Worm (Caenorhabditis elegans) whole organism, L3 larva: ENCODE measurements around the gene F07C6.4.
"Not testable (repeated sequence)": the region's sequence is repeated elsewhere in the genome, so short reads cannot be mapped to it uniquely, and the experiment has no call there.

Source experiments
- aly-2 ChIP-seq: fragments of 150-350 bp; optimal IDR thresholded peaks from 2 replicates; lab custom pipeline; 2014; ENCODE audit warnings: missing biosample characterization, missing genetic modification characterization
- ceh-28 ChIP-seq: fragments of 150-350 bp; optimal IDR thresholded peaks from 2 replicates; lab custom pipeline; 2014; ENCODE audit warnings: missing biosample characterization, missing genetic modification reagents, missing genetic modification characterization
- ceh-82 ChIP-seq: fragments of 150-350 bp; optimal IDR thresholded peaks from 2 replicates; lab custom pipeline; 2014; ENCODE audit warnings: missing biosample characterization, missing genetic modification characterization
- egl-27 ChIP-seq: sonication (generic microtip); optimal IDR thresholded peaks from 4 replicates; lab custom pipeline; 2017; ENCODE audit warnings: missing biosample characterization, missing genetic modification reagents, missing genetic modification characterization
- elt-1 ChIP-seq: fragments of 150-350 bp; optimal IDR thresholded peaks from 2 replicates; lab custom pipeline; 2014; ENCODE audit warnings: missing biosample characterization, missing genetic modification characterization
- fkh-10 ChIP-seq: sonication (generic microtip); optimal IDR thresholded peaks from 2 replicates; lab custom pipeline; 2017; ENCODE audit warnings: missing biosample characterization, missing genetic modification reagents, missing genetic modification characterization
- lin-39 ChIP-seq: fragments of 150-350 bp; optimal IDR thresholded peaks from 2 replicates; lab custom pipeline; 2018; ENCODE audit warnings: missing biosample characterization, missing genetic modification reagents, missing genetic modification characterization
- nfya-1 ChIP-seq: sonication (generic microtip); optimal IDR thresholded peaks from 2 replicates; lab custom pipeline; 2017; ENCODE audit warnings: missing genetic modification characterization, mild to moderate bottlenecking, missing compliant biosample characterization, antibody characterized with exemption, moderate library complexity; ENCODE audit not compliant: insufficient read depth
- nhr-237 ChIP-seq: fragments of 150-350 bp; optimal IDR thresholded peaks from 2 replicates; lab custom pipeline; 2014; ENCODE audit warnings: missing biosample characterization, missing genetic modification characterization
- pha-4 ChIP-seq: fragments of 150-350 bp; optimal IDR thresholded peaks from 2 replicates; lab custom pipeline; 2014; ENCODE audit warnings: missing biosample characterization, missing genetic modification reagents, missing genetic modification characterization
- sea-2 ChIP-seq: fragments of 150-350 bp; sonication (generic microtip); optimal IDR thresholded peaks from 4 replicates; lab custom pipeline; 2014; ENCODE audit warnings: missing biosample characterization, missing genetic modification reagents, missing genetic modification characterization
- zag-1 ChIP-seq: fragments of 150-350 bp; optimal IDR thresholded peaks from 2 replicates; lab custom pipeline; 2014; ENCODE audit warnings: missing biosample characterization, missing genetic modification characterization
- ztf-11 ChIP-seq: fragments of 150-350 bp; optimal IDR thresholded peaks from 2 replicates; lab custom pipeline; 2014; ENCODE audit warnings: missing biosample characterization, missing genetic modification characterization

DNA sequence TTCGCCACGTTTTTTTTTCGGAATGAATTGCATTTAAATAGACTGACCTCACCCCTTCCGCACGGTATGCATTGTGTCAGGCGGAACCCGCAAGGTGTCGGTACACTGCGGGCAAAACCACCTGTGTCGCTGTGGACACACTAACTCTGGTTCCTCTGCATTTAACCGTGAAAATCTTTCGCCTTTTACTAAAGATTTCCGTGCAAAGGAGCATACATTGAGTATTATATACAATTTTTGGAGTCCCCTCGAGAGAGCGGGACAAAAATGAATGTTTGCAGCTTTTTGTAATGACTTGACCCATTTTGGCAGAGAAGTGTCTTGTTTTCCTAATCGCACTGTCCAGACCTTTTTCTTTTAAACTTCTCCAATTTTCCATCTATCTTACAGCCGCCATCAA lies 18.7 kb upstream of the F07C6.4 start:
- TF ChIP-seq fkh-10 (GFP tag; lab: Kevin White, UChicago); ceh-82; ztf-11 (tag; lab: Kevin White, UChicago); nhr-237 (tag; lab: Kevin White, UChicago); sea-2 (GFP tag; lab: Kevin White, UChicago); egl-27; aly-2; lin-39; pha-4 (tag; lab: Kevin White, UChicago); zag-1 (tag; lab: Kevin White, UChicago); ceh-28 (tag; lab: Kevin White, UChicago); elt-1 (tag; lab: Kevin White, UChicago); nfya-1 (tag; lab: Kevin White, UChicago): not testable (repeated sequence)
